Fruit fly (Drosophila melanogaster) whole organism, embryonic: ENCODE measurements around the gene CG15725.

Experiments
- CG10209 ChIP-seq: fragments of 200-800 bp; sonication (Bioruptor generic); optimal IDR thresholded peaks from 3 replicates; lab custom pipeline; 2017; ENCODE audit warnings: missing biosample characterization, mild to moderate bottlenecking, missing genetic modification characterization, missing genetic modification reagents
- CG10267 ChIP-seq: fragments of 200-800 bp; sonication (Bioruptor generic); optimal IDR thresholded peaks from 2 replicates; lab custom pipeline; 2018; ENCODE audit warnings: missing biosample characterization, mild to moderate bottlenecking, missing genetic modification characterization, moderate library complexity
- CG10431 ChIP-seq: fragments of 200-800 bp; sonication (Bioruptor generic); optimal IDR thresholded peaks from 3 replicates; lab custom pipeline; 2018; ENCODE audit warnings: missing biosample characterization, mild to moderate bottlenecking, missing genetic modification characterization
- CG13894 ChIP-seq: fragments of 200-800 bp; sonication (Bioruptor generic); optimal IDR thresholded peaks from 3 replicates; lab custom pipeline; 2018; ENCODE audit warnings: missing biosample characterization, mild to moderate bottlenecking, missing genetic modification characterization, moderate library complexity
- CG14441 ChIP-seq: fragments of 200-800 bp; sonication (Bioruptor generic); IDR thresholded peaks from 2 replicates; pipeline ENCODE4 v1.3.6; 2022; ENCODE audit warnings: missing biosample characterization, missing genetic modification characterization
- CG17361 ChIP-seq: fragments of 200-800 bp; sonication (Bioruptor generic); IDR thresholded peaks from 3 replicates; pipeline ENCODE4 v1.3.6; 2022; ENCODE audit warnings: missing biosample characterization, missing genetic modification characterization
- CG17568 ChIP-seq: fragments of 200-800 bp; sonication (Bioruptor generic); optimal IDR thresholded peaks from 2 replicates; lab custom pipeline; 2018; ENCODE audit warnings: missing biosample characterization, mild to moderate bottlenecking, missing genetic modification characterization, moderate library complexity
- CG18262 ChIP-seq: fragments of 200-800 bp; optimal IDR thresholded peaks from 3 replicates; lab custom pipeline; 2019; ENCODE audit warnings: missing biosample characterization, mild to moderate bottlenecking, missing genetic modification characterization, moderate library complexity
- CG2202 ChIP-seq: fragments of 200-800 bp; sonication (Bioruptor generic); optimal IDR thresholded peaks from 2 replicates; lab custom pipeline; 2018; ENCODE audit warnings: missing biosample characterization, mild to moderate bottlenecking, missing genetic modification characterization
- CG2712 ChIP-seq: fragments of 200-800 bp; optimal IDR thresholded peaks from 3 replicates; lab custom pipeline; 2019; ENCODE audit warnings: missing biosample characterization, mild to moderate bottlenecking, missing genetic modification characterization, moderate library complexity
- CG31441 ChIP-seq: fragments of 200-800 bp; sonication (Bioruptor generic); IDR thresholded peaks from 2 replicates; pipeline ENCODE4 v1.3.6; 2022; ENCODE audit warnings: missing biosample characterization, missing genetic modification characterization
- CG3163 ChIP-seq: fragments of 200-800 bp; sonication (Bioruptor generic); optimal IDR thresholded peaks from 3 replicates; lab custom pipeline; 2016; ENCODE audit warnings: missing biosample characterization, missing genetic modification characterization
- CG32772 ChIP-seq: fragments of 200-800 bp; sonication (Bioruptor generic); IDR thresholded peaks from 2 replicates; pipeline ENCODE4 v1.3.6; 2022; ENCODE audit warnings: missing biosample characterization, missing genetic modification characterization
- CG6254 ChIP-seq: fragments of 200-800 bp; sonication (Bioruptor generic); optimal IDR thresholded peaks from 3 replicates; lab custom pipeline; 2017; ENCODE audit warnings: mild to moderate bottlenecking, missing biosample characterization, missing genetic modification reagents, missing genetic modification characterization
- CG8290 ChIP-seq, 3 experiments: fragments of 200-800 bp; sonication (Bioruptor generic); optimal IDR thresholded peaks; 2 replicates each; lab custom pipeline; 2016 to 2019; ENCODE audit warnings: missing biosample characterization in 3 of 3, missing genetic modification characterization in 3 of 3, mild to moderate bottlenecking in 2 of 3, moderate library complexity in 1 of 3
- CG8924 ChIP-seq: fragments of 200-800 bp; optimal IDR thresholded peaks from 3 replicates; lab custom pipeline; 2019; ENCODE audit warnings: missing biosample characterization, mild to moderate bottlenecking, missing genetic modification characterization, moderate library complexity
- D ChIP-seq, 2 experiments: fragments of 200-800 bp in 1 of 2; fragments of >200 bp in 1 of 2; sonication (Bioruptor generic) in 1 of 2; optimal IDR thresholded peaks; 2 replicates in 1 of 2; 3 replicates in 1 of 2; lab custom pipeline; 2017; ENCODE audit warnings: mild to moderate bottlenecking in 1 of 2, missing biosample characterization in 1 of 2, missing genetic modification characterization in 1 of 2, missing genetic modification reagents in 1 of 2
- D19A ChIP-seq: fragments of 200-800 bp; optimal IDR thresholded peaks from 3 replicates; lab custom pipeline; 2019; ENCODE audit warnings: missing biosample characterization, mild to moderate bottlenecking, missing genetic modification characterization, moderate library complexity
- Med ChIP-seq: fragments of 200-800 bp; sonication (Bioruptor generic); peaks from one replicate; lab custom pipeline; 2016; ENCODE audit warnings: missing biosample characterization, missing genetic modification characterization, mild to moderate bottlenecking, inconsistent platforms, moderate library complexity
- NFAT ChIP-seq: fragments of 200-800 bp; sonication (Bioruptor generic); IDR thresholded peaks from 2 replicates; pipeline ENCODE4 v1.3.6; 2022; ENCODE audit warnings: missing biosample characterization, missing genetic modification characterization
- Nf-YB ChIP-seq: fragments of 200-800 bp; sonication (Bioruptor generic); optimal IDR thresholded peaks from 3 replicates; lab custom pipeline; 2019; ENCODE audit warnings: missing biosample characterization, mild to moderate bottlenecking, missing genetic modification characterization, moderate library complexity
- Pdp1 ChIP-seq, 2 experiments: fragments of 200-800 bp; sonication (Bioruptor generic); optimal IDR thresholded peaks; 3 replicates each; lab custom pipeline; 2016; ENCODE audit warnings: missing biosample characterization in 2 of 2, missing genetic modification characterization in 2 of 2, mild to moderate bottlenecking in 1 of 2, moderate library complexity in 1 of 2
- Spps ChIP-seq: fragments of 200-800 bp; sonication (Bioruptor generic); optimal IDR thresholded peaks from 2 replicates; lab custom pipeline; 2018; ENCODE audit warnings: missing biosample characterization, mild to moderate bottlenecking, missing genetic modification characterization
- Sry-β ChIP-seq: fragments of 200-800 bp; sonication (Bioruptor generic); optimal IDR thresholded peaks from 2 replicates; lab custom pipeline; 2018; ENCODE audit warnings: missing biosample characterization, mild to moderate bottlenecking, missing genetic modification characterization, moderate library complexity
- Trl ChIP-seq, 3 experiments: fragments of >200 bp in 2 of 3; fragments of 200-800 bp in 1 of 3; sonication (Bioruptor generic) in 1 of 3; optimal IDR thresholded peaks; 2 replicates in 1 of 3; 3 replicates in 2 of 3; lab custom pipeline; 2016 to 2017; ENCODE audit warnings: missing biosample characterization in 1 of 3, missing genetic modification characterization in 1 of 3
- bsh ChIP-seq, 2 experiments: fragments of 200-800 bp; sonication (Bioruptor generic); optimal IDR thresholded peaks; 2 replicates each; lab custom pipeline; 2017 to 2018; ENCODE audit warnings: mild to moderate bottlenecking in 2 of 2, missing biosample characterization in 2 of 2, missing genetic modification characterization in 2 of 2, moderate library complexity in 1 of 2
- cg ChIP-seq: fragments of 200-800 bp; sonication (Bioruptor generic); optimal IDR thresholded peaks from 3 replicates; lab custom pipeline; 2019; ENCODE audit warnings: missing biosample characterization, mild to moderate bottlenecking, missing genetic modification characterization, moderate library complexity
- ci ChIP-seq: fragments of 200-800 bp; sonication (Bioruptor generic); IDR thresholded peaks from 3 replicates; pipeline ENCODE4 v1.3.6; 2022; ENCODE audit warnings: missing biosample characterization, missing genetic modification characterization
- corto ChIP-seq: fragments of 200-800 bp; sonication (Bioruptor generic); optimal IDR thresholded peaks from 2 replicates; lab custom pipeline; 2016; ENCODE audit warnings: missing biosample characterization, mild to moderate bottlenecking, missing genetic modification characterization, moderate library complexity
- crol ChIP-seq: fragments of 200-800 bp; sonication (Bioruptor generic); IDR thresholded peaks from 2 replicates; pipeline ENCODE4 v1.3.6; 2022; ENCODE audit warnings: missing biosample characterization, missing genetic modification characterization
- dmrt11E ChIP-seq: fragments of 200-800 bp; sonication (Bioruptor generic); optimal IDR thresholded peaks from 3 replicates; lab custom pipeline; 2018; ENCODE audit warnings: missing biosample characterization, mild to moderate bottlenecking, missing genetic modification characterization, moderate library complexity
- gsb-n ChIP-seq: fragments of 200-800 bp; sonication (Bioruptor generic); optimal IDR thresholded peaks from 3 replicates; lab custom pipeline; 2018; ENCODE audit warnings: missing biosample characterization, mild to moderate bottlenecking, missing genetic modification characterization
- hth ChIP-seq: fragments of >200 bp; optimal IDR thresholded peaks from 2 replicates; lab custom pipeline; 2017; ENCODE audit warnings: inconsistent platforms
- nerfin-1 ChIP-seq: fragments of 200-800 bp; sonication (Bioruptor generic); optimal IDR thresholded peaks from 3 replicates; lab custom pipeline; 2019; ENCODE audit warnings: missing biosample characterization, mild to moderate bottlenecking, missing genetic modification characterization, moderate library complexity
- nom ChIP-seq: fragments of 200-800 bp; sonication (Bioruptor generic); optimal IDR thresholded peaks from 2 replicates; lab custom pipeline; 2017; ENCODE audit warnings: missing biosample characterization, missing genetic modification characterization, mild to moderate bottlenecking, moderate library complexity, missing genetic modification reagents
- pfk ChIP-seq: fragments of 200-800 bp; sonication (Bioruptor generic); optimal IDR thresholded peaks from 2 replicates; lab custom pipeline; 2018; ENCODE audit warnings: missing biosample characterization, mild to moderate bottlenecking, missing genetic modification characterization, moderate library complexity
- sens ChIP-seq: fragments of 200-800 bp; sonication (Bioruptor generic); peaks from one replicate; lab custom pipeline; 2016; ENCODE audit warnings: missing biosample characterization, missing genetic modification characterization
- slbo ChIP-seq: fragments of 200-800 bp; sonication (Bioruptor generic); IDR thresholded peaks from 2 replicates; pipeline ENCODE4 v1.3.6; 2022; ENCODE audit warnings: missing biosample characterization, missing genetic modification characterization
- sqz ChIP-seq: fragments of 200-800 bp; sonication (Bioruptor generic); optimal IDR thresholded peaks from 3 replicates; lab custom pipeline; 2018; ENCODE audit warnings: missing biosample characterization, mild to moderate bottlenecking, missing genetic modification characterization
- ssp ChIP-seq: fragments of 200-800 bp; sonication (Bioruptor generic); IDR thresholded peaks from 2 replicates; pipeline ENCODE4 v1.3.6; 2022; ENCODE audit warnings: missing biosample characterization, missing genetic modification characterization
- trem ChIP-seq: fragments of 200-800 bp; optimal IDR thresholded peaks from 3 replicates; lab custom pipeline; 2019; ENCODE audit warnings: missing biosample characterization, mild to moderate bottlenecking, missing genetic modification characterization, moderate library complexity
- twi ChIP-seq: fragments of 200-800 bp; optimal IDR thresholded peaks from 2 replicates; lab custom pipeline; 2019; ENCODE audit warnings: missing biosample characterization, mild to moderate bottlenecking, missing genetic modification characterization, moderate library complexity
- vvl ChIP-seq: fragments of 200-800 bp; sonication (Bioruptor generic); IDR thresholded peaks from 2 replicates; pipeline ENCODE4 v1.3.6; 2022; ENCODE audit warnings: missing biosample characterization, missing genetic modification characterization

The CG15725 gene

DNA sequence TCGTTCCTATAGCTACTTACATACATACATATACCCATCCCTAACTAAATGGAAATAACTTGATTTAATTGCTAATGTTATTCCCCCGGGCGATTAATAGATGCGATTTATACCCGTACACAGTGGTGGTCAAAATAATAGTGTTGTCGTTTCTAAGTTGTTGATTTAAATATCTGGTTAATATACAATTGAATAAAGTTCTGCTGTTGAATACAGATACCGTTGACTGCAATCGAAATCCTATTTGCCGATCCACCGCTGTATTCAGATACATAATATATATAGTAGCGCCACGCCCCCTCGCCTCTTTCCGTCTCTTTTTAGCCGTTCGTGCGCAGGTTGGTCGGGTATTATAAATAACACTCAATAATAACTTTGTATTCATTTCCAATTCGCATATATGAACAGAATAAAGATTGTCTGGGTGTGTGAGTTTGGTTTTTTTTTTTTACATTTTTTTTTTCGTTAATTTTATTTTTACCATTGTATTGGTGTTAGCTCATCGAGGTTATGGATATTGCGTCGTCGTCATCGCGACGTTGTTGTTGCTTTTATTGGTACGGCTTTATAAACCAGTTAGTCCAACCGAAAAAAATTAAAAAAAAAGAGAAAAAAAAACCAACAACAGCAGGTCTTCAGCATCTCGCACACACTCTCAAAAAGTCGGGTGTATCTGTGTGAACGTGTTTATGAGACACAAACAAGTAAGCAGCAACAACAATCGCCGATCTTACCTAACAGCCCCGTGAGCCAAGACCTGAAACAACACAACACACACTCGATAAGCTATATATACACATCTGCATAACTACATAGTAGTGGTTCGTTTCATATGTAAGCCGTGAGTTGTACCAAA, 33.1 kb upstream of the CG15725 start (continued):
- TF ChIP-seq ci (GFP tag; lab: Robert Waterston, UW) (0 out of 3 replicates have a peak, but pooled peaks have one; percentile 22), NFAT (peak; percentile 51; the same call in 1 of the 2 replicates), CG10209 (peak; percentile 2), CG14441 (0 out of 2 replicates have a peak, but pooled peaks have one; percentile 28), CG13894 (tag; lab: Kevin White, UChicago) (peak; percentile 67), CG17361 (GFP tag; lab: Robert Waterston, UW) (no peak), sens (GFP tag; lab: Kevin White, UChicago) (peak; percentile 75), CG32772 (GFP tag; lab: Robert Waterston, UW) (peak; percentile 48), twi (tag; lab: Kevin White, UChicago) (no peak), ssp (GFP tag; lab: Robert Waterston, UW) (no peak)
- TF ChIP-seq, all 482 proteins: peak for 62

dm6 chrX:12673833-12674541, 31.7 kb upstream of the CG15725 start:
- peak; percentile 42 to 78 for TF ChIP-seq Trl (optimal IDR thresholded peaks at IDR 0.05; lab: Kevin White, UChicago)
- TF ChIP-seq Trl (GFP tag; optimal IDR thresholded peaks at IDR 0.05; lab: Kevin White, UChicago) = no peak
- TF ChIP-seq CG2202 (tag; lab: Kevin White, UChicago) = peak; percentile 26
- peak; percentile 31 for TF ChIP-seq CG10431 (GFP tag; lab: Kevin White, UChicago)
- peak; percentile 6 for TF ChIP-seq CG10267 (tag; lab: Kevin White, UChicago)
- 0 out of 2 replicates have a peak, but pooled peaks have one; percentile 12 for TF ChIP-seq crol (GFP tag; lab: Robert Waterston, UW)
- TF ChIP-seq gsb-n (tag; lab: Kevin White, UChicago) = peak; percentile 19
- peak; percentile 63 for TF ChIP-seq sqz (GFP tag; lab: Kevin White, UChicago)
- TF ChIP-seq D (optimal IDR thresholded peaks at IDR 0.05; lab: Kevin White, UChicago) = no peak
- TF ChIP-seq D (GFP tag; optimal IDR thresholded peaks at IDR 0.05; lab: Kevin White, UChicago) = peak; percentile 14
- TF ChIP-seq CG17568 (GFP tag; lab: Kevin White, UChicago) = peak; percentile 4
- TF ChIP-seq D19A (tag; lab: Kevin White, UChicago) = peak; percentile 26
- TF ChIP-seq sens (GFP tag; lab: Kevin White, UChicago) = peak; percentile 26
- peak; percentile 91 for TF ChIP-seq nom (GFP tag; lab: Kevin White, UChicago)
- no peak; the same call in 1 of the 2 replicates for TF ChIP-seq CG31441
- peak; percentile 15 for TF ChIP-seq CG2712 (tag; lab: Kevin White, UChicago)
- TF ChIP-seq CG8290 (GFP tag; optimal IDR thresholded peaks at IDR 0.05; lab: Kevin White, UChicago) = no peak
- peak in 1 of 2 experiments; percentile 46 for TF ChIP-seq CG8290 (tag; optimal IDR thresholded peaks at IDR 0.05; lab: Kevin White, UChicago)
- TF ChIP-seq Pdp1 (GFP tag; optimal IDR thresholded peaks at IDR 0.05; lab: Kevin White, UChicago) = peak in 1 of 2 experiments; percentile 26
- TF ChIP-seq bsh (GFP tag; optimal IDR thresholded peaks at IDR 0.05; lab: Kevin White, UChicago) = peak in 1 of 2 experiments; percentile 28
- TF ChIP-seq CG18262 (tag; lab: Kevin White, UChicago) = peak; percentile 41
- peak; percentile 24 for TF ChIP-seq Spps (tag; lab: Kevin White, UChicago)
- peak; percentile 14 for TF ChIP-seq CG6254 (GFP tag; lab: Kevin White, UChicago)
- TF ChIP-seq nerfin-1 = no peak
- TF ChIP-seq pfk (GFP tag; lab: Kevin White, UChicago) = peak; percentile 77
- TF ChIP-seq trem (tag; lab: Kevin White, UChicago) = peak; percentile 9
- peak; percentile 15 for TF ChIP-seq Sry-β (GFP tag; lab: Kevin White, UChicago)
- peak; percentile 16 for TF ChIP-seq corto
- TF ChIP-seq Nf-YB (GFP tag; lab: Kevin White, UChicago) = peak; percentile 10
- TF ChIP-seq CG3163 (GFP tag; lab: Kevin White, UChicago) = peak; percentile 24
- peak; percentile 6 for TF ChIP-seq dmrt11E (tag; lab: Kevin White, UChicago)
- peak; percentile 64 for TF ChIP-seq Med (GFP tag; lab: Kevin White, UChicago)
- peak; percentile 1 for TF ChIP-seq CG8924
- peak; percentile 16 for TF ChIP-seq cg (GFP tag; lab: Kevin White, UChicago)
- TF ChIP-seq slbo (GFP tag; lab: Robert Waterston, UW) = no peak
- TF ChIP-seq hth = no peak
- no peak for TF ChIP-seq vvl (GFP tag; lab: Robert Waterston, UW)
